Fruit fly (Drosophila melanogaster) whole organism, embryonic: ENCODE measurements around the gene mus101.

Experiments
- Ada2b ChIP-seq: fragments of 200-800 bp; sonication (Bioruptor generic); IDR thresholded peaks from 2 replicates; pipeline ENCODE4 v1.3.6; 2022; ENCODE audit warnings: missing biosample characterization, missing genetic modification characterization
- Adf1 ChIP-seq: fragments of 200-800 bp; sonication (Bioruptor generic); IDR thresholded peaks from 2 replicates; pipeline ENCODE4 v1.3.6; 2022; ENCODE audit warnings: missing biosample characterization, missing genetic modification characterization
- Antp ChIP-seq: fragments of 200-800 bp; sonication (Bioruptor generic); optimal IDR thresholded peaks from 3 replicates; lab custom pipeline; 2016; ENCODE audit warnings: missing biosample characterization, missing genetic modification characterization
- CG10959 ChIP-seq: fragments of 200-800 bp; sonication (Bioruptor generic); IDR thresholded peaks from 2 replicates; pipeline ENCODE4 v1.3.6; 2022; ENCODE audit warnings: missing biosample characterization, missing genetic modification characterization
- CG13296 ChIP-seq: fragments of 200-800 bp; sonication (Bioruptor generic); optimal IDR thresholded peaks from 3 replicates; lab custom pipeline; 2018; ENCODE audit warnings: missing biosample characterization, mild to moderate bottlenecking, missing genetic modification characterization
- CG15479 ChIP-seq: fragments of 200-800 bp; sonication (Bioruptor generic); optimal IDR thresholded peaks from 3 replicates; lab custom pipeline; 2019; ENCODE audit warnings: missing biosample characterization, mild to moderate bottlenecking, missing genetic modification characterization, moderate library complexity
- CG16815 ChIP-seq: fragments of 200-800 bp; sonication (Bioruptor generic); optimal IDR thresholded peaks from 3 replicates; lab custom pipeline; 2017; ENCODE audit warnings: missing biosample characterization, mild to moderate bottlenecking, missing genetic modification characterization
- CG1792 ChIP-seq: fragments of 200-800 bp; sonication (Bioruptor generic); optimal IDR thresholded peaks from 2 replicates; lab custom pipeline; 2016; ENCODE audit warnings: missing biosample characterization, missing genetic modification characterization
- CG1832 ChIP-seq: fragments of 200-800 bp; sonication (Bioruptor generic); optimal IDR thresholded peaks from 2 replicates; lab custom pipeline; 2017; ENCODE audit warnings: missing biosample characterization, mild to moderate bottlenecking, missing genetic modification characterization, inconsistent platforms
- CG2712 ChIP-seq: fragments of 200-800 bp; optimal IDR thresholded peaks from 3 replicates; lab custom pipeline; 2019; ENCODE audit warnings: missing biosample characterization, mild to moderate bottlenecking, missing genetic modification characterization, moderate library complexity
- CG4328 ChIP-seq: fragments of 200-800 bp; sonication (Bioruptor generic); optimal IDR thresholded peaks from 3 replicates; lab custom pipeline; 2017; ENCODE audit warnings: missing biosample characterization, missing genetic modification reagents, missing genetic modification characterization
- CG4360 ChIP-seq: fragments of 200-800 bp; sonication (Bioruptor generic); IDR thresholded peaks from 2 replicates; pipeline ENCODE4 v1.3.6; 2022; ENCODE audit warnings: missing biosample characterization, missing genetic modification characterization
- CG4854 ChIP-seq: fragments of 200-800 bp; sonication (Bioruptor generic); optimal IDR thresholded peaks from 2 replicates; lab custom pipeline; 2016; ENCODE audit warnings: missing biosample characterization, missing genetic modification characterization, inconsistent platforms
- CG6272 ChIP-seq: fragments of 200-800 bp; sonication (Bioruptor generic); IDR thresholded peaks from 2 replicates; pipeline ENCODE4 v1.3.6; 2022; ENCODE audit warnings: missing biosample characterization, missing genetic modification characterization
- CG6654 ChIP-seq: fragments of 200-800 bp; sonication (Bioruptor generic); optimal IDR thresholded peaks from 2 replicates; lab custom pipeline; 2017; ENCODE audit warnings: missing biosample characterization, mild to moderate bottlenecking, missing genetic modification characterization
- CG7556 ChIP-seq: fragments of 200-800 bp; sonication (Bioruptor generic); optimal IDR thresholded peaks from 2 replicates; lab custom pipeline; 2017; ENCODE audit warnings: missing biosample characterization, mild to moderate bottlenecking, missing genetic modification characterization
- Camta ChIP-seq: fragments of 200-800 bp; sonication (Bioruptor generic); optimal IDR thresholded peaks from 2 replicates; lab custom pipeline; 2016; ENCODE audit warnings: missing biosample characterization, missing genetic modification characterization
- Dbx ChIP-seq: fragments of 200-800 bp; sonication (Bioruptor generic); IDR thresholded peaks from 3 replicates; pipeline ENCODE4 v1.3.6; 2022; ENCODE audit warnings: missing biosample characterization, missing genetic modification characterization
- Fer2 ChIP-seq: fragments of 200-800 bp; sonication (Bioruptor generic); optimal IDR thresholded peaks from 2 replicates; lab custom pipeline; 2018; ENCODE audit warnings: missing biosample characterization, mild to moderate bottlenecking, missing genetic modification characterization, moderate library complexity
- Fer3 ChIP-seq: fragments of 200-800 bp; sonication (Bioruptor generic); optimal IDR thresholded peaks from 2 replicates; lab custom pipeline; 2018; ENCODE audit warnings: missing biosample characterization, mild to moderate bottlenecking, missing genetic modification characterization, moderate library complexity
- H15 ChIP-seq: fragments of 200-800 bp; sonication (Bioruptor generic); IDR thresholded peaks from 3 replicates; pipeline ENCODE4 v1.3.6; 2022; ENCODE audit warnings: missing biosample characterization, missing genetic modification characterization
- H2.0 ChIP-seq: fragments of 200-800 bp; sonication (Bioruptor generic); IDR thresholded peaks from 2 replicates; pipeline ENCODE4 v1.3.6; 2022; ENCODE audit warnings: missing biosample characterization, missing genetic modification characterization
- Hr78 ChIP-seq, 2 experiments: fragments of 200-800 bp in 1 of 2; fragments of >200 bp in 1 of 2; sonication (Bioruptor generic) in 1 of 2; optimal IDR thresholded peaks; 2 replicates each; lab custom pipeline; 2017 to 2019; ENCODE audit warnings: missing biosample characterization in 2 of 2, missing genetic modification characterization in 2 of 2, mild to moderate bottlenecking in 1 of 2, moderate library complexity in 1 of 2
- NC2α ChIP-seq: fragments of 200-800 bp; sonication (Bioruptor generic); optimal IDR thresholded peaks from 2 replicates; lab custom pipeline; 2016; ENCODE audit warnings: missing biosample characterization, missing genetic modification characterization
- Rfx ChIP-seq: fragments of 200-800 bp; sonication (Bioruptor generic); IDR thresholded peaks from 2 replicates; pipeline ENCODE4 v1.3.6; 2022; ENCODE audit warnings: missing biosample characterization, missing genetic modification characterization
- Side ChIP-seq: fragments of 200-800 bp; sonication (Bioruptor generic); optimal IDR thresholded peaks from 2 replicates; lab custom pipeline; 2016; ENCODE audit warnings: missing biosample characterization, missing genetic modification characterization
- Sry-β ChIP-seq: fragments of 200-800 bp; sonication (Bioruptor generic); optimal IDR thresholded peaks from 2 replicates; lab custom pipeline; 2018; ENCODE audit warnings: missing biosample characterization, mild to moderate bottlenecking, missing genetic modification characterization, moderate library complexity
- Xbp1 ChIP-seq: fragments of 200-800 bp; sonication (Bioruptor generic); optimal IDR thresholded peaks from 3 replicates; lab custom pipeline; 2016; ENCODE audit warnings: missing biosample characterization, mild to moderate bottlenecking, missing genetic modification characterization
- amos ChIP-seq: fragments of 200-800 bp; sonication (Bioruptor generic); IDR thresholded peaks from 2 replicates; pipeline ENCODE4 v1.3.6; 2022; ENCODE audit warnings: missing biosample characterization, missing genetic modification characterization; ENCODE audit not compliant: partially characterized antibody
- ash1 ChIP-seq: fragments of 200-800 bp; sonication (Bioruptor generic); optimal IDR thresholded peaks from 2 replicates; lab custom pipeline; 2018; ENCODE audit warnings: missing biosample characterization, mild to moderate bottlenecking, missing genetic modification characterization
- bcd ChIP-seq: fragments of 200-800 bp; sonication (Bioruptor generic); optimal IDR thresholded peaks from 2 replicates; lab custom pipeline; 2017; ENCODE audit warnings: missing biosample characterization, mild to moderate bottlenecking, missing genetic modification characterization
- cato ChIP-seq: fragments of 200-800 bp; sonication (Bioruptor generic); optimal IDR thresholded peaks from 2 replicates; lab custom pipeline; 2016; ENCODE audit warnings: missing biosample characterization, missing genetic modification characterization, borderline replicate concordance
- chm ChIP-seq: fragments of 200-800 bp; sonication (Bioruptor generic); IDR thresholded peaks from 2 replicates; pipeline ENCODE4 v1.3.6; 2022; ENCODE audit warnings: missing biosample characterization, missing genetic modification characterization
- cwo ChIP-seq: fragments of 200-800 bp; sonication (Bioruptor generic); optimal IDR thresholded peaks from 3 replicates; lab custom pipeline; 2017; ENCODE audit warnings: missing biosample characterization, missing genetic modification characterization, mild to moderate bottlenecking, moderate library complexity, missing genetic modification reagents
- dimm ChIP-seq: fragments of 200-800 bp; sonication (Bioruptor generic); IDR thresholded peaks from 2 replicates; pipeline ENCODE4 v1.3.6; 2022; ENCODE audit warnings: missing biosample characterization, missing genetic modification characterization
- gem ChIP-seq: fragments of 200-800 bp; sonication (Bioruptor generic); optimal IDR thresholded peaks from 2 replicates; lab custom pipeline; 2019; ENCODE audit warnings: missing biosample characterization, mild to moderate bottlenecking, missing genetic modification characterization, moderate library complexity
- gfzf ChIP-seq: fragments of 200-800 bp; sonication (Bioruptor generic); optimal IDR thresholded peaks from 2 replicates; lab custom pipeline; 2016; ENCODE audit warnings: missing biosample characterization, mild to moderate bottlenecking, missing genetic modification characterization, moderate library complexity
- gsb-n ChIP-seq: fragments of 200-800 bp; sonication (Bioruptor generic); optimal IDR thresholded peaks from 3 replicates; lab custom pipeline; 2018; ENCODE audit warnings: missing biosample characterization, mild to moderate bottlenecking, missing genetic modification characterization
- her ChIP-seq: fragments of 200-800 bp; sonication (Bioruptor generic); optimal IDR thresholded peaks from 2 replicates; lab custom pipeline; 2016; ENCODE audit warnings: missing biosample characterization, missing genetic modification characterization
- kni ChIP-seq: fragments of 200-800 bp; sonication (Bioruptor generic); optimal IDR thresholded peaks from 3 replicates; lab custom pipeline; 2017; ENCODE audit warnings: mild to moderate bottlenecking, missing biosample characterization, missing genetic modification reagents, missing genetic modification characterization
- lab ChIP-seq: fragments of 200-800 bp; sonication (Bioruptor generic); optimal IDR thresholded peaks from 3 replicates; lab custom pipeline; 2017; ENCODE audit warnings: missing biosample characterization, missing genetic modification characterization, mild to moderate bottlenecking, moderate library complexity, missing genetic modification reagents
- phol ChIP-seq: fragments of 200-800 bp; sonication (Bioruptor generic); optimal IDR thresholded peaks from 3 replicates; lab custom pipeline; 2018; ENCODE audit warnings: missing biosample characterization, mild to moderate bottlenecking, missing genetic modification characterization, moderate library complexity
- ro ChIP-seq: fragments of 200-800 bp; sonication (Bioruptor generic); IDR thresholded peaks from 2 replicates; pipeline ENCODE4 v1.3.6; 2022; ENCODE audit warnings: missing biosample characterization, missing genetic modification characterization
- scrt ChIP-seq: fragments of 200-800 bp; sonication (Bioruptor generic); optimal IDR thresholded peaks from 2 replicates; lab custom pipeline; 2018; ENCODE audit warnings: missing biosample characterization, mild to moderate bottlenecking, missing genetic modification characterization, moderate library complexity
- shn ChIP-seq: fragments of 200-800 bp; sonication (Bioruptor generic); optimal IDR thresholded peaks from 3 replicates; lab custom pipeline; 2016; ENCODE audit warnings: missing biosample characterization, missing genetic modification characterization
- sisA ChIP-seq: fragments of 200-800 bp; sonication (Bioruptor generic); IDR thresholded peaks from 2 replicates; pipeline ENCODE4 v1.3.6; 2022; ENCODE audit warnings: missing biosample characterization, missing genetic modification characterization
- slou ChIP-seq: fragments of 200-800 bp; sonication (Bioruptor generic); optimal IDR thresholded peaks from 3 replicates; lab custom pipeline; 2016; ENCODE audit warnings: missing biosample characterization, missing genetic modification characterization
- stwl ChIP-seq: fragments of 200-800 bp; sonication (Bioruptor generic); optimal IDR thresholded peaks from 3 replicates; lab custom pipeline; 2018; ENCODE audit warnings: missing biosample characterization, mild to moderate bottlenecking, missing genetic modification characterization, moderate library complexity

mus101 gene

DNA sequence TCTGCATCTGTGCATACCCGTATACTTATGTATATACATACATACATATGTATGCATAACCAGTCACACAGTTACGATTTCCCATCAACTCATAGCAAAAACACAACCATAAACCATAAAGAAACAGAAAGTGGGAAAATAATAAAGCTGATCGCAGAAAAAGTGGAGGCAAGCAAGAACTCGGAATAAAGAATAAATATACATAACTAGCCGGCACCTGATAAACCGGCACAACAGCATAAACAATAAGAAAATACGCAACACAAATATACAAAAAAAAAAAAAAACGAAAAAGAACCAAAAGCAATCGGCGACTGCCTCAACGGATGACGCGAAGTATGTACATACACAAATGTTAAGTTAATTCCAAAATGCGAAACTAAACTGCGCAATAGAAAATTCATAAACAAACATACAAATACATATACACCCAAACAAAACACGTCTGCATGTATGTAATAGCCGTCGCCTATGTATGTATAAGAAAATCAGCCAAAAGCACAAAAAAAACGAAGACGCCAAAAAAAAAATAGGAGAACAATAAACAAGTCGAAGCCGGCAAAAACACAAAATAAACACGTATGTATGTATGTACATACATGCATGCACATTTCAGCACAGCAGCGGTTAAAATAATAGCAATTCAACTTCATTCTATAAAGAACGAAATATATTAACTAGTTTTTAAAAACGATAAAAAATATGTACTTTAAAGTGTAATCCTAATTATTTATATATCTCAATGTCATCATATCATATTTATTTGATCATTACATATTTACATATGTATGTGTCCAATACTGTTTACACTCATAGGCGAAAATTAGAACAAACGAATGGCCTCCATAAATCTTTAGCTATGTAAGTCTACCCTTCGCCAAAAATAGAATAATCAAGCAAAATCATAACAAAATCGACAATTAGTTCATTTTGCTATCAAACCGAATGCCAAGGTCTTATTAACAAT lies 27.1 kb downstream of the mus101 start (continued):
- TF ChIP-seq CG4360 (GFP tag; lab: Robert Waterston, UW) (no peak), CG15479 (no peak), H15 (GFP tag; lab: Robert Waterston, UW) (peak; percentile 46; the same call in 1 of the 3 replicates), CG6272 (GFP tag; lab: Robert Waterston, UW) (no peak), phol (tag; lab: Kevin White, UChicago) (peak; percentile 53), Xbp1 (GFP tag; lab: Kevin White, UChicago) (peak; percentile 42), CG1832 (GFP tag; lab: Kevin White, UChicago) (no peak), Rfx (GFP tag; lab: Robert Waterston, UW) (peak; percentile 88), H2.0 (peak; percentile 75), Antp (GFP tag; lab: Kevin White, UChicago) (no peak), CG4328 (GFP tag; lab: Kevin White, UChicago) (no peak), chm (GFP tag; lab: Robert Waterston, UW) (peak; percentile 73; the same call in 1 of the 2 replicates), Dbx (peak; percentile 80), Sry-β (GFP tag; lab: Kevin White, UChicago) (no peak), ash1 (GFP tag; lab: Kevin White, UChicago) (no peak), CG13296 (peak; percentile 70), slou (GFP tag; lab: Kevin White, UChicago) (peak; percentile 20), Hr78 (GFP tag; optimal IDR thresholded peaks at IDR 0.05; lab: Kevin White, UChicago) (peak in 1 of 2 experiments; percentile 26), Side (GFP tag; lab: Kevin White, UChicago) (no peak), cato (GFP tag; lab: Kevin White, UChicago) (no peak), CG7556 (peak; percentile 86), Fer3 (peak; percentile 85), Camta (GFP tag; lab: Kevin White, UChicago) (peak; percentile 5), ro (GFP tag; lab: Robert Waterston, UW) (0 out of 2 replicates have a peak, but pooled peaks have one; percentile 16), NC2α (GFP tag; lab: Kevin White, UChicago) (no peak), CG10959 (GFP tag; lab: Robert Waterston, UW) (no peak), CG2712 (tag; lab: Kevin White, UChicago) (peak; percentile 75), shn (GFP tag; lab: Kevin White, UChicago) (no peak), Ada2b (GFP tag; lab: Robert Waterston, UW) (peak; percentile 75), dimm (GFP tag; lab: Robert Waterston, UW) (no peak), lab (GFP tag; lab: Kevin White, UChicago) (peak; percentile 79), Fer2 (tag; lab: Kevin White, UChicago) (peak; percentile 39), gsb-n (peak; percentile 28), stwl (tag; lab: Kevin White, UChicago) (no peak), kni (GFP tag; lab: Kevin White, UChicago) (no peak), CG6654 (GFP tag; lab: Kevin White, UChicago) (no peak), cwo (peak; percentile 76), CG16815 (GFP tag; lab: Kevin White, UChicago) (peak; percentile 7), scrt (peak; percentile 67), sisA (GFP tag; lab: Robert Waterston, UW) (0 out of 2 replicates have a peak, but pooled peaks have one; percentile 28), gem (tag; lab: Kevin White, UChicago) (peak; percentile 87), her (no peak), bcd (peak; percentile 65), gfzf (GFP tag; lab: Kevin White, UChicago) (no peak), amos (GFP tag; lab: Robert Waterston, UW) (no peak), CG1792 (peak; percentile 39), Adf1 (GFP tag; lab: Robert Waterston, UW) (peak; percentile 49), CG4854 (GFP tag; lab: Kevin White, UChicago) (peak; percentile 12)
